Fruit fly (Drosophila melanogaster) ovary, adult (tissue): Measurements from ENCODE around the gene sphinx2.

ENCODE experiments used
- CG17801 ChIP-seq: fragments of 200-800 bp; optimal IDR thresholded peaks from 2 replicates; lab custom pipeline; 2019; ENCODE audit warnings: missing biosample characterization, mild to moderate bottlenecking, missing genetic modification characterization, moderate library complexity; ENCODE audit not compliant: partially characterized antibody

The sphinx2 gene

DNA sequence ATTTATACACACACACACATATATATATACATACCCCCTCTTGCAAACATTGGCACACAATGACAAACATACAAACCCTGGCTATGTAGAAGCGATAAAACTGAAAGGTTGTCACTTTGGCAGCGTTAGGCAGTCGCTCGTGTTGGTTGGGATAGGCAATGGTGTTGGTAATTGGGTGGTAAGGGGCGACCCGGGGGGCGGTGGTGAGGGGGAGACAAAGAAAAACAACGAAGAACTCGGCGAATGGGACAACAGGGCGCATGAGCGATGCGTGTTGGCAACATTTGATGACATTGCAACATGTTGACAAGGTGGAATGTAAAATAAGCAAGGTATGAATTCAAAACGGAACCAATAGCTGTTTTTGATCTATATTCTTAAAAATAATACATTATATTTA is 18.0 kb downstream of the sphinx2 start:
- no peak for TF ChIP-seq CG17801

DNA sequence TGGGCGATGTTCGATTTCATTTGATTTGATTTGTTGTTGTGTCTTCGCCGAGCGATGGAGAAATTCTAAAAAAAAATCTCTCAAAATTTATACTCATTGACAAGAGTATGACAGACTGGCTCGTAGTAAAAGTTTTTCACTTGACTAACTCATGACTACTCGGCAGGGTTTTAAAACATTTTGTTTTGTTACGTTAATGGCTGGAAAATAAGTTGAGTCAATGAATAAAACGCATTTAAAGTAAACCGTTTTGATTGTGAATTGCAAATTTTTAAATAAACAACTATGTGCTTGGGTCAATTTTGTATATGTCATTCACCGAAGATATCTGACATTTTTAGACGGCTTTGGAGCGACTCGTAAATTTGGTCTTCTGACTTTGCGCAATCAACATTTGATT is 36.5 kb downstream of the sphinx2 start, which contains the start of gene CG8560:
Gene CG8560, minus strand, starts transcription at position 101 of the 400 bp plus-strand sequence.
- TF ChIP-seq CG17801 = no peak

DNA sequence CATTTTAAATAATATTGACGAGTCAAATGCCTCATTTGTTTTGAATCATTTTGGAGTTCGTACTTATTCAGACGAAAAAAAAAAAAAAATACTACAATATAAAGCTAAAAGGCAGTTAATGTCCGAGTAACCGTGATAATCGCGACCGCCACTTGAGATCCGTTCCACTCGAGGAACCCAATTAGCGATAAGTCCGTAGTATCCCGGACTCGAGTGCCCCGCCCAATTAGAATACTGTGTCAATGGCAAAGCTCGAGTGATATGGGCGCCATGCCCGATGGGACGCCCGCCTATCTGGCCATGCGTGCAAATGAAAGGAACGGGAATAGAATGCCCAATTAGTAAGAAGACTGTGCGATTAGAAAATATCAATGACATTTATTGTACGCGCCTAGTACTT is 38.6 kb downstream of the sphinx2 start:
- TF ChIP-seq CG17801 = no peak

DNA sequence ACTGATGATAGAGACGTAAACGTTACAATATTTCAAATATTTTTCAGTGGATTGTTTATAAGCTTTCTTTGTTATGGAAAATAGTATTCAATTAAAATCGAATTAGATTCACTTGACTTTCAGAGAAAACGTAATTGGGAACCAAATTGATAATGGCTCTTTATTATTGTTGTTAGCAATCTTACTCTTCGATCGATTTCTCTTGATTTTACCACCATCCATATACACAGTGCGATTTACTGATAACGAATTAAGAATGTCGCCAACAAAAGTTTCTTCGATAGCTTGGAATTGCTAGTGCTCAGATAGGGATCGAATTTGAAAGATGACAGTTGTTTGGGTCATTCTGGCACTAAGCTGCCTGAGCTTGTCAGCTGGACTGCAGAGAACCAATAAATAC is 40.8 kb downstream of the sphinx2 start, which contains the start of gene CG18417:
Gene CG18417, plus strand, starts transcription at position 301 of the 400 bp plus-strand sequence.
- TF ChIP-seq CG17801 = no peak

DNA sequence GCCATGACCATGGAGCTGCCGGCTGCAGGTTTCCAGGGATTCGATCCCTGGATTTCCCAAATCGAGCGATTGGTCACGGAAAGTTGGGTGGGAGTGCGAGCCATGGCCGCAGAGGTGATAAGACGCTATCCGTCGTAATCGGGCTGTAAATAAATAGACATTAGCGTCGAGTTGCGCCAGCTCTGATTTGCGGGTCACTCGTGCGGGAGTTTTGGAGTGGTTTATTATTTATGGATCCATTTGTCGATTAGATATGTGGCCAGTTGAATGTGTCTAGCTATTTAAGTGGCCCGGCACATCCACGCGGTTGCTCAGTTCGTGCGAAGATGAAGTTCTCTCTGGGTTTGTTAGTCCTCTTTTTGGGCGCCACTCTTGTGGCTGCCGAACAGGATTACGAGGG is 42.6 kb downstream of the sphinx2 start, which contains the start of gene CG8562:
Gene CG8562, plus strand, starts transcription at position 307 of the 400 bp plus-strand sequence.
- TF ChIP-seq CG17801 = no peak

DNA sequence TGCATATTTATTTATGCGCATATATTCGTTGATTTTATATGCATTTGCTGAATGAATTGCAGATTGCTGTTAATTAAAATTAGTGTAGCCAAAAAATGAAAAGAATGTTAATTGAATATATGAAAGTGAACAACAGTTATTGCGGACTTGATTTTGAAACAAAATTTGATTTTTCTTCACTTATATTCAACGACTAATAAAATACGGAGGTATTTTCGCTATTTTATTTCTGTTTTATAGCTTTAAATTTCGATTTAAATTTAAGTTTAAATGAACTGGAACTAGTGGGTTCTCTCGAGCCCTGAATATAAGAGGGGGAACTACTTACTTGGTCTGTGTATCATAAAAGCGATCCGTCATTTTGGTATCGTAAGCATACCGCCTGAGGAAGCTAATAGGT is 44.5 kb downstream of the sphinx2 start, which contains the start of gene CG32379:
Gene CG32379, plus strand, starts transcription at position 301 of the 400 bp plus-strand sequence.
- no peak for TF ChIP-seq CG17801

DNA sequence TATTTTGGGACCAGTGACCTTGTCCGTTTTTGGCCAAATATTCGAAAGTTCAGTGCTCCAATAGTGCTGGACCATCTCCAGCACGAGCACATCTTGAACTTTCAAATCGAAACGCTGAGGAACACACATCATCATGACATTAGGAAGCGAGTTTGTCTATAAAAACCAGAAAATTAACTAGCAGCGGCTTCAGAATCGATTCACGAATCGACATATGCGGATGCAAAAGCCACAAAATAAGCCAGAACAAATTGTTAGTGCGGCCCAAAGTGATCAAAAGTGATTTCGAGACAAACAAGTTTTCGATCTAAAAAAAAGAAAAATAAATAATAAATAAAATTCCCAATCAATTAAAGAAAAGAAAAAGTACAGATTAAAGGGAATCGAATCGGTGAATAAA is 50.1 kb downstream of the sphinx2 start, which contains the start of gene CG8563:
Gene CG8563, plus strand, starts transcription at position 301 of the 400 bp plus-strand sequence.
- TF ChIP-seq CG17801 = no peak

DNA sequence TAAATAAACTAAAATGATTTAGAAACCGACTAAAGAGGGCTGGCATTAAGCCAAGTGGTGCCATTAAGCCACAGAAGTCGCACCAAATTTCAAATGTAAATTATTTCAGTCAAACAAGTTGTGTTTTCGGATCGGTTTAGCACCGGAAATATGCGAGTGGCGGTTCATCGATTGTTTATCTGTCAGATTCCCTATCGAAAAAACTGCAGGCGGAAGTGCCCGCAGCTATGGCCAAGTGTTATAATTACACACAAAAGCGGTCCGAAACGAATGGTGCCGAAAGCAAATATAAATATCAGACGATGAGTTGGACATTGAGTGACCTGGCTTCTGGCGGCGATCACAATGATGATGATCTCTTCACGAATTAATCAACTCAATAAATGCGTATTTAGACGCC is 50.5 kb downstream of the sphinx2 start:
- no peak for TF ChIP-seq CG17801
